Worm (Caenorhabditis elegans): ENCODE measurements around the gene clp-10.

The clp-10 gene

DNA sequence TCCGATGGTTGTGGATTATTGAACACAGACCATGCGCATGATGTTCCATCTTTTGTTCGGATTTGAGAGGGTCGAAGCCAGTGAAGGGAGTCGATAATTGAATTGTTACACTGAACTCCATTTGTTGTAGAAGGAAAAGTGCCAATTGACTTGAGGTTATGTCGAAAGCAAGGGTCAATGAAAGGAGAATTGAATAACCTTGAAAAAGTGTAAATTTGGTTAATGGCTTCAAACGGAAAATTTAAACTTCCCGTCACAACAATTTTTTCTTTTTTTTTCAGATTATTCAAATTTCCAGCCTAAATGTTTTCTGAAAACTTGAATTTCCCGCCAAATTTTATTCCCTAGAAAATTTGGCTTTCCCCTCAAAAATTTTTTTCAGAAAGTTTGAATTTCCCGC is at the start of gene clp-10:
Gene clp-10 (minus strand): TSS at position 101 of the 400 bp plus-strand sequence.
- TF ChIP-seq unc-62 (GFP tag; optimal IDR thresholded peaks at IDR 0.05), result no peak

ce11 chrIII:87183-87582 is 49.2 kb upstream of the clp-10 start, which contains the start of the genes F54C4.4 and mrpl-40:
Gene F54C4.4, minus strand, starts transcription at chrIII:87381.
Gene mrpl-40, plus strand, starts transcription at chrIII:87559.
- no peak for TF ChIP-seq unc-62 (GFP tag; optimal IDR thresholded peaks at IDR 0.05)

ce11 chrIII:86316-86715 is 48.3 kb upstream of the clp-10 start, which contains the start of gene attf-3:
Gene attf-3, minus strand, starts transcription at chrIII:86384.
- no peak for TF ChIP-seq unc-62 (GFP tag; optimal IDR thresholded peaks at IDR 0.05)

DNA sequence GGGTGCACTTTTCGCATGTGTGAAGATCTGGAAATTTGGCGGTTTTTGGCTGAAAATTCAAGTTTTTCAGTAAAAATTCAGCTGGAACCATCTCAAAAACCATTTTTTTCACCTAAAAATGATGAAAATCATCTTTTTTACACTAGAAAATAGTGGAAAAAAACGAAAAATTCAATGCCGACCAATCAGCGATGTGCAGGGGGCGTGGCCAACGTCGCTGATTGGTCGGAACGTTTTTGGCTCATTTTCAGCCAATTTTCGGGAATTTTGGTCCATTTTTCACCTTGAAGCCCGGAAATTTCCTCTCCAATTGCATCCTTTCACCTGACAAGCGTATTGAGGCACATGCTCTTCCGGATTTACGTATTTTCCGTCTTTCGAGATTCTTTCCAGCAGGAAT is 46.4 kb upstream of the clp-10 start:
- no peak for TF ChIP-seq unc-62 (GFP tag; optimal IDR thresholded peaks at IDR 0.05)

DNA sequence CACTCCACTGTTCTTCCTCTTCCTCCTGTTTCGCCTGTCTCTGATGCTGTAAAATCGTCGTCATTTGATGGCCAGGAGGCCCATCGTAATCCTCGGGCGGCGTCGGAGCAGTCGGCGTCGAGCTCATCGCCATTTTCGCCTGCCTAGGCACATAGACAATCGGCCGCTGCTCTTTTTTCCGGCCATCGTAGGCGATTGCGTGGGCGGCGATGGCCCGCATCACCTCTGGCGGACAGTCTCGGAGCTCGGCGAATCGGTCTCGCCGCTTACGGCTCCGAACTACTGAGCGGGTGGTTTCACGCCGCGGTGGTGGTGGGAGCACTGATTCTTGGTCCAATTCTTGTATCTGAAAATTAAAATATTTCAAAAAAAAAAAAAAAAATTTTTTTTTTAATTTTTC is 34.1 kb upstream of the clp-10 start:
- no peak for TF ChIP-seq unc-62 (GFP tag; optimal IDR thresholded peaks at IDR 0.05)

DNA sequence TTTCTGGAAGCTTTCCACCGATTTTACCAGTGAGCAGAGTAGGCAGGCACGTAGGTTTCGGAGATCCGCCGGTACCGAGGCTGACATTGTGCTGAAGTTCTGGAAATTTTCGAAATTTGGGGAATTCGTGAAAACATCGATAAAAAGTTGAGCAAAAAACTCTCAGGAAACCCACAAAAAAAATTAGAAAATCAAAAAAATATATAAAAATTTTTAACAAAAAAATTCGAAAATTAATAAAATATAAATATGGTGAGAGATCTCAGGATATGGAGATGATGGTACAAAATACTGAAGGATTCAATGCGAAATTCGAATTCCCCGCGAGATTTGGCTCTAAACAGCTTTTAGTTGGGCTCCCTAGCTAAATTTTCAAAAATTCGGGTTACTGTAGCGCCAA is 31.6 kb upstream of the clp-10 start, which contains the start of gene spt-4:
Gene spt-4 (minus strand): TSS at position 101 of the 400 bp plus-strand sequence.
- TF ChIP-seq unc-62 (GFP tag; optimal IDR thresholded peaks at IDR 0.05), result no peak

ce11 chrIII:67025-67424 is 29.0 kb upstream of the clp-10 start:
- TF ChIP-seq unc-62 (GFP tag; optimal IDR thresholded peaks at IDR 0.05), result no peak

DNA sequence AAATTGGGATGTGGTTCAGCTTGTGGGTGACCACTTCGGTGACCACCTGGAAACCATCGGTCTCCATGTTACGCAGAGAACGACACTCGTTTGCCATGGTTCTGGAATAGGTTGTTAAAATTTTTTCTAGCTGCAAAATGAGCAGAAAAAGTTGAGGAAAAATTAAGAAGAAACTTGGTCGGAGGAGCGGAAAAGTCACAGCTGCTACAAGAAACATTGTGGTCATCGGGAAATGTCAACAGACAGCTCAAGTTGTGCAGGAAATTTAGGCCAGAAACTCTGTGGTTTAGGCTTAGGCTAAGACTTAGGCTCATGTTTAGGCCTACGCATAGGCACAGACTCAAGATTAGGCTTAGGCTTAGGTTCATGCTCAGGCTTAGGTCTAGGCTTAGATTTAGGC is 28.1 kb upstream of the clp-10 start, which contains the start of gene pck-1:
Gene pck-1 (minus strand): TSS at position 101 of the 400 bp plus-strand sequence.
- TF ChIP-seq unc-62 (GFP tag; optimal IDR thresholded peaks at IDR 0.05), result no peak

ce11 chrIII:65626-65937 is 27.6 kb upstream of the clp-10 start:
- TF ChIP-seq unc-62 (GFP tag; optimal IDR thresholded peaks at IDR 0.05), result no peak

DNA sequence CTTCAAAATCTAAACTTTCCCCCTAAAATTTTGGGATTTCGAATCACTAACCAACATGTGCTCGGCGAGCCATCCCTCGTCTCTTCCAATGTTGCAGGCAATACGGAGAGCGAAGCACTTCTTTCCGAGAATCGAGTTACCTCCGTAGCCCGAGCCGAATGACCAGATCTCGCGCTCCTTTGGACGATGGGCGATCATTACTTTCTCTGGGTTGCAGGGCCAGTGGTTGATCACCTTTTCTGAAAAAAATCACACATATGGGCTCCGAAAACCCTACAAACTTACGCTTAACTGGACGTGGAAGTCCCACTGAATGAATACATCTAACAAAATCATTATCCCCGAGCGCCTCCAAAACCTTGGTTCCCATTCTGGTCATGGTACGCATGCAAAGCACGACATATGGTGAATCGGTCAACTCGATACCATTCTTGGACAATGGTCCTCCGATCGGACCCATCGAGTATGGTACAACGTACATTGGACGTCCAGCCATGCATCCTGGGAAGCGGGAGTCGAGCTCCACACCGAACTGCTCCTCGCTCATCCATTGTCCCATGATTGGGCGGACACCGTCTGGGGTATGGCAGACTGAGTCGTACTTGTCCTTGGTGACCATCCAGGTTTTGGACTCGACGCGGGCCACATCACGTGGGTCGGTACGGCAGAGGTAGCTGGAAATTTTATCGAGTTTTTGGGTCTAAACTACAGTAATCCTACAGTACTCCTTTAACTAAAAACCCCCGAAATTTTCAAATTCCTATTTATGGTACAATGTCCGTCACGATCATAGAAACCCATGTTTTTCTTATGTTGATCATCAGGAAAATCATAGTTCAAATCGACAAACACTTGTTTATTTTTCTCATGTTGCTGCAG is 27.0 kb upstream of the clp-10 start:
- TF ChIP-seq unc-62 (GFP tag; optimal IDR thresholded peaks at IDR 0.05), result no peak

DNA sequence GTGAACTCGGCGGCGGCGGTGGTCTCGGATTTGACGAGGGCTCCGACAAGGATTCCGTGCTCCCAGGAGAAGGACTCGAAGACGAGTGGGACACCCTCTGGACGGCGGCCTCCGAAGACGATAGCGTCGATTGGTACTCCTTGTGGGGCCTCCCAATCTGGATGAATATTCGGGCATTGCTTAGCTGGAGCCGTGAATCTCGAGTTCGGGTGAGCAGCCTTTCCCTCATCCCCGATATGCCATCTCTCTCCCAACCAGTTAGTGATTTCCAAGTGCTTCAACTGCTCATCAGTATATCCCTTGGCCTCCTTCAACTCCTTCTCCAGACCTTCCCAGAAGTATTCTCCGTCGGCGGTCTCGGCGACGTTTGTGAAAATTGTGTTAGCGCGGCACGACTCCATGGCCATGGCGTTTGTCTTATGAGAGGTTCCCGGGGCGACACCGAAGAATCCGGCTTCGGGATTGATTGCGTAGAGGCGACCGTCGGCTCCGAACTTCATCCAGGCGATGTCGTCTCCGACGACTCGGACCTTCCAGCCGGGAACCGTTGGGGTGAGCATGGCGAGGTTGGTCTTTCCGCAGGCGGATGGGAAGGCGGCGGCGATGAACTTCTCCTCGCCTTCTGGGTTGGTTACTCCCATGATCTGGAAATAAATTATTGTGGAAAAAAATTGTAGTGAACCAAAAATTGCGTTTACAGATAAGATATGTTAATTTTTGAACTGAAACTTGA is 25.7 kb upstream of the clp-10 start:
- no peak for TF ChIP-seq unc-62 (GFP tag; optimal IDR thresholded peaks at IDR 0.05)

DNA sequence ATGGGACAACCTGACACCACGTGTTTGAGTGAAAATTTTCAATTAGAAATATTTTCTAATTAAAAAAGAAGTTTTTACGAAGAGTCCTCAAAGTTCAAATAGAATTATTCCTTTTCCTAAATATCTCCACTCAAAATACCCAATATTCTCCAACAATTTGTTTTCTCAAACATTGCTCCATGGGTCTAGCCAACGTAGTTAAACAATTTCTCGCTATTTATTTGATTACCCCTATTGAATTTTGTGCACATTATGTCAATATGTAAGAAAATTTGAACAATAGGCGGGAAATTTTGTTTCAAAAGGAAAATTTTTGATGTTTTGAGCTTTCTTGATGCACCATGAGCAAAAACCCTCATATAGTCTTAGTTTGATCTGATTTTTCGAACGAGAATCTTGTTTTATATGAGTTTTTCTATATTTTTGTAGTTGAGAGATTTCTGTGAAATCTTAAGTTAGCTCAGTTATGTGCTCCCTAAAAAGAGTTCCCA is 24.4 kb upstream of the clp-10 start:
- no peak for TF ChIP-seq unc-62 (GFP tag; optimal IDR thresholded peaks at IDR 0.05)

- TF ChIP-seq unc-62 (GFP tag; optimal IDR thresholded peaks at IDR 0.05), result no peak
Measured at ce11 chrIII:61045-61444, 23.0 kb upstream of the clp-10 start, which contains the start of gene btb-5. Gene btb-5, minus strand, starts transcription at chrIII:61145.

- TF ChIP-seq unc-62 (GFP tag; optimal IDR thresholded peaks at IDR 0.05), result no peak
Measured at ce11 chrIII:53696-54095, 15.7 kb upstream of the clp-10 start.

DNA sequence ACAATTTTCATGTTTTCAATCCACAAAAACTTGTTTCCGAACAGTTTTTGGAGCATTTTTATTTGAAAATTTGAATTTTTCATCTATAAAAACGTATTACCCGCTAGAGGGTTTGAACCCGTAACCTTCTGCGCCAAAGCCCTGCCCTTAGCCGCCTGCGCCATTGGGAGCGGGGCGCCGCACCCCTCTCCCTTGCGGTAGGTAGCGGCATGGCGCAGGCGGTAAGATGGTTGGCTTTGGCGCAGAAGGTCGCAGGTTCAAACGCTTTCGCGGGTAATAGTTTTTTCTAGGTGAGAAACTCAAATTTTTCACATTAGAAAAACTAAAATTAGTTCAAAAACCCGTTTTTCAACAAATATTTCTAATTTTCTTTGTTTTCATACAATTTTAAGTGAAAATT is 13.6 kb upstream of the clp-10 start:
- no peak for TF ChIP-seq unc-62 (GFP tag; optimal IDR thresholded peaks at IDR 0.05)

ce11 chrIII:50418-50817 is 12.4 kb upstream of the clp-10 start:
- TF ChIP-seq unc-62 (GFP tag; optimal IDR thresholded peaks at IDR 0.05), result no peak
